Fruit fly (Drosophila melanogaster) whole organism, prepupa: ENCODE results near the gene Hnf4.

Experiments used
- CG31627 ChIP-seq: fragments of 200-800 bp; sonication (Bioruptor generic); optimal IDR thresholded peaks from 3 replicates; lab custom pipeline; 2016; ENCODE audit warnings: missing biosample characterization, missing genetic modification characterization
- CG32006 ChIP-seq: fragments of 200-800 bp; sonication (Bioruptor generic); optimal IDR thresholded peaks from 3 replicates; lab custom pipeline; 2017; ENCODE audit warnings: missing biosample characterization, mild to moderate bottlenecking, missing genetic modification characterization
- CG6163 ChIP-seq: fragments of 200-800 bp; sonication (Bioruptor generic); IDR thresholded peaks from 3 replicates; pipeline ENCODE4 v1.3.6; 2022; ENCODE audit warnings: missing biosample characterization, missing genetic modification characterization
- Ets21C ChIP-seq: fragments of 200-800 bp; sonication (Bioruptor generic); optimal IDR thresholded peaks from 3 replicates; lab custom pipeline; 2016; ENCODE audit warnings: missing biosample characterization, missing genetic modification characterization
- Ets96B ChIP-seq: fragments of 200-800 bp; optimal IDR thresholded peaks from 2 replicates; lab custom pipeline; 2019; ENCODE audit warnings: missing biosample characterization, mild to moderate bottlenecking, missing genetic modification characterization, moderate library complexity
- Sox102F ChIP-seq: fragments of 200-800 bp; sonication (Bioruptor generic); optimal IDR thresholded peaks from 2 replicates; lab custom pipeline; 2016; ENCODE audit warnings: missing biosample characterization, mild to moderate bottlenecking, missing genetic modification characterization
- acj6 ChIP-seq: fragments of 200-800 bp; sonication (Bioruptor generic); optimal IDR thresholded peaks from 3 replicates; lab custom pipeline; 2016; ENCODE audit warnings: missing biosample characterization, missing genetic modification characterization
- cyc ChIP-seq: fragments of 200-800 bp; sonication (Bioruptor generic); optimal IDR thresholded peaks from 3 replicates; lab custom pipeline; 2016; ENCODE audit warnings: missing biosample characterization, missing genetic modification characterization
- esn ChIP-seq: fragments of 200-800 bp; sonication (Bioruptor generic); optimal IDR thresholded peaks from 2 replicates; lab custom pipeline; 2016; ENCODE audit warnings: missing biosample characterization, mild to moderate bottlenecking, missing genetic modification characterization, moderate library complexity

- no peak for TF ChIP-seq esn (GFP tag; lab: Kevin White, UChicago)
- no peak for TF ChIP-seq Ets96B (tag; lab: Kevin White, UChicago)
- no peak for TF ChIP-seq acj6
- TF ChIP-seq CG31627 (GFP tag; lab: Kevin White, UChicago) = no peak
- TF ChIP-seq CG32006 (GFP tag; lab: Kevin White, UChicago) = no peak
- no peak for TF ChIP-seq Ets21C
- peak; percentile 60; the same call in 2 of the 3 replicates for TF ChIP-seq CG6163 (GFP tag; lab: Robert Waterston, UW)
- no peak for TF ChIP-seq Sox102F
- TF ChIP-seq cyc = no peak
Observed at dm6 chr2L:8739984-8740756, 30.8 kb upstream of the Hnf4 start, which contains the start of gene raw.
